Worm (Caenorhabditis elegans) whole organism, young adult: ENCODE measurements around the gene mnk-1.
A peak's percentile ranks its signal among the peaks of the same experiment; 100 is the strongest.

Experiments used
- C17E4.6 ChIP-seq: fragments of 200-800 bp; sonication (Bioruptor generic); IDR thresholded peaks from 2 replicates; pipeline ENCODE4 v1.3.6; 2022; ENCODE audit warnings: missing genetic modification reagents, missing genetic modification characterization, missing compliant biosample characterization
- F22D6.2 ChIP-seq: sonication (generic microtip); optimal IDR thresholded peaks from 2 replicates; lab custom pipeline; 2016; ENCODE audit warnings: mild to moderate bottlenecking, missing genetic modification characterization, missing compliant biosample characterization
- F33H1.4 ChIP-seq: fragments of 200-800 bp; sonication (Bioruptor generic); IDR thresholded peaks from 2 replicates; pipeline ENCODE4 v1.3.6; 2022; ENCODE audit warnings: missing genetic modification reagents, missing genetic modification characterization, missing compliant biosample characterization
- F37B4.10 ChIP-seq: fragments of 200-800 bp; sonication (Bioruptor generic); IDR thresholded peaks from 2 replicates; pipeline ENCODE4 v1.3.6; 2022; ENCODE audit warnings: missing genetic modification characterization, missing compliant biosample characterization
- F52B5.7 ChIP-seq: sonication (generic microtip); optimal IDR thresholded peaks from 2 replicates; lab custom pipeline; 2016; ENCODE audit warnings: mild to moderate bottlenecking, missing genetic modification characterization, missing compliant biosample characterization
- T07F8.4 ChIP-seq: sonication (generic microtip); optimal IDR thresholded peaks from 2 replicates; lab custom pipeline; 2016; ENCODE audit warnings: mild to moderate bottlenecking, missing genetic modification characterization, moderate library complexity, missing compliant biosample characterization
- Y53F4B.3 ChIP-seq: fragments of 200-800 bp; sonication (Bioruptor generic); IDR thresholded peaks from 2 replicates; pipeline ENCODE4 v1.3.6; 2022; ENCODE audit warnings: missing genetic modification reagents, missing genetic modification characterization, missing compliant biosample characterization
- Y67H2A.10 ChIP-seq: fragments of 200-800 bp; sonication (Bioruptor generic); conservative IDR thresholded peaks from 2 replicates; pipeline ENCODE4 v1.3.6; 2022; ENCODE audit warnings: missing genetic modification reagents, missing genetic modification characterization, missing compliant biosample characterization
- akir-1 ChIP-seq: fragments of 200-800 bp; sonication (Bioruptor generic); optimal IDR thresholded peaks from 2 replicates; lab custom pipeline; 2018; ENCODE audit warnings: mild to moderate bottlenecking, missing genetic modification characterization, moderate library complexity, missing compliant biosample characterization
- aptf-2 ChIP-seq: fragments of 200-800 bp; sonication (Bioruptor generic); conservative IDR thresholded peaks from 2 replicates; pipeline ENCODE4 v1.3.6; 2022; ENCODE audit warnings: missing genetic modification reagents, missing genetic modification characterization, missing compliant biosample characterization
- aptf-3 ChIP-seq: fragments of 200-800 bp; sonication (Bioruptor generic); IDR thresholded peaks from 2 replicates; pipeline ENCODE4 v1.3.6; 2022; ENCODE audit warnings: missing genetic modification characterization, missing compliant biosample characterization
- ceh-58 ChIP-seq: fragments of 200-800 bp; sonication (Bioruptor generic); IDR thresholded peaks from 2 replicates; pipeline ENCODE4 v1.3.6; 2022; ENCODE audit warnings: missing genetic modification characterization, missing compliant biosample characterization
- ceh-91 ChIP-seq: fragments of 200-800 bp; sonication (Bioruptor generic); IDR thresholded peaks from 2 replicates; pipeline ENCODE4 v1.3.6; 2022; ENCODE audit warnings: missing genetic modification reagents, missing genetic modification characterization, missing compliant biosample characterization
- die-1 ChIP-seq: sonication (generic microtip); optimal IDR thresholded peaks from 2 replicates; lab custom pipeline; 2016; ENCODE audit warnings: missing genotype, mild to moderate bottlenecking, missing genetic modification characterization, missing compliant biosample characterization
- ekl-4 ChIP-seq: fragments of 200-800 bp; sonication (Bioruptor generic); IDR thresholded peaks from 2 replicates; pipeline ENCODE4 v1.3.6; 2022; ENCODE audit warnings: missing genetic modification reagents, missing genetic modification characterization, missing compliant biosample characterization
- hlh-12 ChIP-seq: sonication (generic microtip); optimal IDR thresholded peaks from 2 replicates; lab custom pipeline; 2016; ENCODE audit warnings: missing genetic modification characterization, missing compliant biosample characterization
- hrde-1 ChIP-seq: sonication (generic microtip); optimal IDR thresholded peaks from 2 replicates; lab custom pipeline; 2016; ENCODE audit warnings: missing genetic modification characterization, mild to moderate bottlenecking, missing compliant biosample characterization, moderate library complexity, missing genotype, missing genetic modification reagents, borderline replicate concordance
- lin-35 ChIP-seq, 3 experiments: fragments of 150-350 bp in 2 of 3; sonication (generic microtip) in 1 of 3; optimal IDR thresholded peaks; 2 replicates each; lab custom pipeline; 2014 to 2018; ENCODE audit warnings: missing biosample characterization in 3 of 3, missing genetic modification characterization in 3 of 3, missing genetic modification reagents in 3 of 3
- lin-54 ChIP-seq: fragments of 200-800 bp; sonication (Bioruptor generic); optimal IDR thresholded peaks from 2 replicates; lab custom pipeline; 2018; ENCODE audit warnings: mild to moderate bottlenecking, missing genetic modification characterization, missing compliant biosample characterization
- madf-10 ChIP-seq: sonication (generic microtip); optimal IDR thresholded peaks from 2 replicates; lab custom pipeline; 2016; ENCODE audit warnings: mild to moderate bottlenecking, missing genetic modification characterization, missing compliant biosample characterization
- madf-8 ChIP-seq: fragments of 200-800 bp; sonication (Bioruptor generic); conservative IDR thresholded peaks from 2 replicates; pipeline ENCODE4 v1.3.6; 2022; ENCODE audit warnings: missing genetic modification reagents, missing genetic modification characterization, missing compliant biosample characterization
- mxl-1 ChIP-seq: sonication (generic microtip); optimal IDR thresholded peaks from 2 replicates; lab custom pipeline; 2016; ENCODE audit warnings: missing genetic modification characterization, missing compliant biosample characterization
- nfya-1 ChIP-seq: sonication (generic microtip); optimal IDR thresholded peaks from 2 replicates; lab custom pipeline; 2017; ENCODE audit warnings: antibody characterized with exemption, missing compliant biosample characterization, missing genetic modification characterization, borderline replicate concordance; ENCODE audit not compliant: insufficient read depth
- nfyb-1 ChIP-seq: fragments of 200-800 bp; sonication (Bioruptor generic); IDR thresholded peaks from 2 replicates; pipeline ENCODE4 v1.3.6; 2022; ENCODE audit warnings: missing genetic modification reagents, missing genetic modification characterization, missing compliant biosample characterization
- nhr-120 ChIP-seq: fragments of 200-800 bp; sonication (Bioruptor generic); IDR thresholded peaks from 2 replicates; pipeline ENCODE4 v1.3.6; 2022; ENCODE audit warnings: missing genetic modification characterization, missing compliant biosample characterization
- nhr-80 ChIP-seq: sonication (generic microtip); optimal IDR thresholded peaks from 2 replicates; lab custom pipeline; 2016; ENCODE audit warnings: missing genetic modification characterization, missing compliant biosample characterization
- rpc-1 ChIP-seq, 2 experiments: fragments of 150-350 bp in 1 of 2; sonication (generic microtip) in 1 of 2; optimal IDR thresholded peaks; 2 replicates each; lab custom pipeline; 2014 to 2018; ENCODE audit warnings: missing biosample characterization in 1 of 2, missing genetic modification characterization in 1 of 2, missing genetic modification reagents in 1 of 2, missing genotype in 1 of 2
- snpc-1.3 ChIP-seq: sonication (generic microtip); optimal IDR thresholded peaks from 2 replicates; lab custom pipeline; 2017; ENCODE audit warnings: missing genetic modification characterization, mild to moderate bottlenecking, missing compliant biosample characterization, antibody characterized with exemption, moderate library complexity, missing genotype, missing genetic modification reagents; ENCODE audit not compliant: insufficient read depth
- snpc-4 ChIP-seq, 5 experiments: fragments of 150-350 bp in 1 of 5; sonication (generic microtip) in 4 of 5; optimal IDR thresholded peaks; 2 replicates each; lab custom pipeline; 2014 to 2018; ENCODE audit warnings: missing genetic modification characterization in 5 of 5, missing biosample characterization in 3 of 5, antibody characterized with exemption in 2 of 5, mild to moderate bottlenecking in 2 of 5, missing compliant biosample characterization in 2 of 5, missing genotype in 2 of 5, moderate library complexity in 2 of 5, missing genetic modification reagents in 1 of 5
- tbx-9 ChIP-seq: sonication (generic microtip); optimal IDR thresholded peaks from 2 replicates; lab custom pipeline; 2016; ENCODE audit warnings: borderline replicate concordance, missing genetic modification characterization, inconsistent platforms, missing compliant biosample characterization
- tlf-1 ChIP-seq: fragments of 200-800 bp; sonication (Bioruptor generic); optimal IDR thresholded peaks from 2 replicates; lab custom pipeline; 2018; ENCODE audit warnings: mild to moderate bottlenecking, missing genetic modification characterization, missing compliant biosample characterization
- unc-62 ChIP-seq: fragments of 150-350 bp; optimal IDR thresholded peaks from 2 replicates; lab custom pipeline; 2014; ENCODE audit warnings: missing biosample characterization, missing genetic modification reagents, missing genetic modification characterization
- xnd-1 ChIP-seq: sonication (generic microtip); optimal IDR thresholded peaks from 2 replicates; lab custom pipeline; 2016; ENCODE audit warnings: missing genotype, missing genetic modification reagents, missing genetic modification characterization, missing compliant biosample characterization
- zfh-2 ChIP-seq: fragments of 200-800 bp; sonication (Bioruptor generic); conservative IDR thresholded peaks from 2 replicates; pipeline ENCODE4 v1.3.6; 2022; ENCODE audit warnings: missing genetic modification reagents, missing genetic modification characterization, missing compliant biosample characterization
- zim-3 ChIP-seq: sonication (generic microtip); optimal IDR thresholded peaks from 2 replicates; lab custom pipeline; 2017; ENCODE audit warnings: mild to moderate bottlenecking, missing genetic modification characterization, moderate library complexity, missing compliant biosample characterization
- ztf-22 ChIP-seq: fragments of 200-800 bp; sonication (Bioruptor generic); optimal IDR thresholded peaks from 2 replicates; lab custom pipeline; 2018; ENCODE audit warnings: mild to moderate bottlenecking, missing genetic modification characterization, moderate library complexity, missing compliant biosample characterization
- ztf-25 ChIP-seq: fragments of 200-800 bp; sonication (Bioruptor generic); IDR thresholded peaks from 2 replicates; pipeline ENCODE4 v1.3.6; 2022; ENCODE audit warnings: missing genetic modification reagents, missing genetic modification characterization, missing compliant biosample characterization
- ztf-28 ChIP-seq: fragments of 200-800 bp; sonication (Bioruptor generic); IDR thresholded peaks from 2 replicates; pipeline ENCODE4 v1.3.6; 2022; ENCODE audit warnings: missing genetic modification reagents, missing genetic modification characterization, missing compliant biosample characterization

mnk-1 gene

DNA sequence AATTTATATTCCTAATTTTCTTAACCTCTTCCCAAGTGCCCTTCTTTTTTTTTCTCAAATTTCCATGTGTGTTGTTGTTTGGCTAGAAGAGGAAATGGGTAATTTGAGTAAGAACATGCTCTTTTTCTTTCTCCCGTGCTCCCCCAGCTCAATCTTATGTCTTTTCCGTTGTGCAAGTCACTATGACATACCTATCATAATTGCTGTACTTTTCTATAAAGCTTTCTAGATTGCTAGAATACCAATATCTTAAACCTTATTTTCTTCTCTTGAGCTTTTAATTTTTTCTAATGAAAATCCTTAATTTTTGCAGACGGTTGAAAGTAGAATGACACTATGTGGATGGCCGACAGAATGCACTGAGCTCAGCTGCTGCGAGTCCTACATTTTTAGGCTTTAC lies 15.5 kb upstream of the mnk-1 start, which contains the start of gene txt-13:
TSS of gene txt-13 (plus strand) at position 301 of the 400 bp plus-strand sequence.
- TF ChIP-seq F37B4.10 (GFP tag; lab: Robert Waterston, UW) = no peak
- no peak for TF ChIP-seq zim-3 (tag; lab: Kevin White, UChicago)
- no peak for TF ChIP-seq aptf-3 (GFP tag; lab: Robert Waterston, UW)
- no peak for TF ChIP-seq ceh-58 (GFP tag; lab: Robert Waterston, UW)
- TF ChIP-seq madf-10 = no peak
- TF ChIP-seq lin-35 (GFP tag; optimal IDR thresholded peaks at IDR 0.05; lab: Kevin White, UChicago) = no peak

DNA sequence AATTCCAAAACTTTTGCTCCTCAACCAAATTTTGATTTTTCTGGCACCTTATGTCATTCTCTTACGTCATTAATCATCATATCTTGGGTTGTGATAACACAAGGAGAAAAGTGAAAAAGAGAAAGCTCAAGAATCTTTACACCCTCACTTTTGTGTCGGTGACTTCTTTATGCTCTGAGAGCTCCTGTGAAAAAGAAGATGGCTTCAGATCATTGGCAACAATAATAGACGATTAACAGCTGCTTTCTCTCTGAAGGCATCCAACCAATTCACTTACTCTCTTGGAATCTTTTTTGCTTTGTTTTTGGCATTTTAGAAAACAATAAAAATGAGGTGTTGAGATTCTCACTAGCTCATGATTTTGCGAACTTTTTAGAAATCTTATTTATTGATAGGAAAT lies 14.7 kb upstream of the mnk-1 start:
- TF ChIP-seq zfh-2 (GFP tag; lab: Robert Waterston, UW) = no peak
- no peak for TF ChIP-seq lin-54 (GFP tag; lab: Kevin White, UChicago)

DNA sequence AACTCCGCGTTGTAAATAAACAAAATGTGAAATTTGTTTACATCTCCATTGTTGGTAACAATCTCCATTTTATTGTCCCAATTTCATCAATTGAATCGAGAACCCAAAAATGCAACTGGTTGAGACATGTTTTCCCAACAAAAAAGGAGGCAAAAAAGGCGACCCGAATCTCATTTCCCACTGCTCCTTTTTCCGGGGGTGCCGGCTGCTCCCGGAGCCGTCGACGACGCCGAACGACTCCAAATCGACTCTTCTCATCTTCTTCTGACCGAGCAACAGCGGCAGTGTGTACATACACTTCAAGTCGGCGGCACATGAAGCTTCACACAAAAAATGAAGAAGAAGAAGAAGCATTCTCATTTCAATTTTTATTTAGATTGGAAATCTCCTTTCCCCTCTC lies 11.6 kb upstream of the mnk-1 start:
- TF ChIP-seq F22D6.2 (tag; lab: Kevin White, UChicago) (no peak), hrde-1 (tag; lab: Kevin White, UChicago) (no peak), zfh-2 (GFP tag; lab: Robert Waterston, UW) (peak; percentile 59)

DNA sequence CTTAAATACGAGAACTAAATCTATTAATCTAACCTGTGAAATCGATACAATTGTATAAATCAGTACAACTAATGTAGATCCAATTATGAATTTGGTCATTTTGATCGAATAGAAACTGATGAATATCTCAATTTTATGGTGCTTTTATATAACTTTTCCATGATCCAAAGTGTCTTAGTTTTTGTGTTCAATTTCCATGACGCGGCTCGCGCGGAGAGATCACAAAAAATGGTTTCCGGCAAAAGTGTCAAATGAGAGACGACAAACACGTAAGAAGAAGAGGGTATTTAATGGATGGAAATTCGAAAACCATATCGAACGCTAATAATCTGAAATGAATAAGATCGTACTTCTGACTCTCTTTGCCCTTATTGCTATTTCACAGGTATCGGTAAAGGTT lies 9.7 kb upstream of the mnk-1 start, which contains the start of the genes C06A1.6 and C06A1.7:
TSS of gene C06A1.6 (minus strand) at position 101 of the 400 bp plus-strand sequence.
TSS of gene C06A1.7 (plus strand) at position 314 of the 400 bp plus-strand sequence.
- no peak for TF ChIP-seq snpc-1.3 (tag; lab: Kevin White, UChicago)
- no peak for TF ChIP-seq zim-3 (tag; lab: Kevin White, UChicago)
- no peak for TF ChIP-seq ztf-22 (GFP tag; lab: Kevin White, UChicago)
- no peak for TF ChIP-seq rpc-1 (optimal IDR thresholded peaks at IDR 0.05; lab: Kevin White, UChicago)
- TF ChIP-seq rpc-1 (tag; optimal IDR thresholded peaks at IDR 0.05; lab: Kevin White, UChicago) = no peak
- TF ChIP-seq ztf-25 (GFP tag; lab: Robert Waterston, UW) = no peak

DNA sequence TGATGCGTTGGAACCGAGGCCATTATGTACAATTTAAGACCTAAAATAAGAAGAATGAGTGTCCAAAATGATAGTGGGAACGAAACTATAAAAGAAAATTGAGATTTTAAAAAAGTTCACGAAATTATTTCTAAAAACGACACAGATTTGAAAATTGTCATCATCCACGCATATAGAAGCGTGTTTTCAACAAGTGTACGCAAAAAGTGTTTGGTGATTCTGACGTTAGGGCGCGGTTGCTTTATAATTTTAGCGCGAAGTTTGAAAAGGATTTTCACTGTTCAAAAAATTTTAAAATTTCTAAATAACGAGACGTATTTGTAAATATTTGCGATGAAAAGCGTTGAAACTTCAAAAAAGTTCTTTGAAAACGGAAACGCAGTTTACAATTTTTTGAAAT lies 8.5 kb upstream of the mnk-1 start, which contains the start of gene cdc-48.1:
TSS of gene cdc-48.1 (minus strand) at position 40 of the 400 bp plus-strand sequence.
- TF ChIP-seq aptf-2 (GFP tag; lab: Robert Waterston, UW) = peak; percentile 90
- peak; percentile 99 for TF ChIP-seq nfyb-1 (GFP tag; lab: Robert Waterston, UW)
- TF ChIP-seq ceh-91 = peak; percentile 99
- TF ChIP-seq ztf-22 (GFP tag; lab: Kevin White, UChicago) = peak; percentile 97
- peak; percentile 95 for TF ChIP-seq F22D6.2 (tag; lab: Kevin White, UChicago)
- TF ChIP-seq lin-35 (GFP tag; optimal IDR thresholded peaks at IDR 0.05; lab: Kevin White, UChicago) = peak; percentile 98 to 100 (median 100)
- TF ChIP-seq nfya-1 = no peak
- TF ChIP-seq snpc-4 (GFP tag; optimal IDR thresholded peaks at IDR 0.05; lab: Kevin White, UChicago) = peak; percentile 91
- TF ChIP-seq snpc-4 (tag; optimal IDR thresholded peaks at IDR 0.05; lab: Kevin White, UChicago) = peak; percentile 92 to 95 (median 93)
- peak; percentile 75 for TF ChIP-seq akir-1 (GFP tag; lab: Kevin White, UChicago)
- peak; percentile 98 for TF ChIP-seq Y67H2A.10
- peak; percentile 97 for TF ChIP-seq ztf-28
- TF ChIP-seq die-1 (tag; lab: Kevin White, UChicago) = peak; percentile 89
- TF ChIP-seq T07F8.4 (tag; lab: Kevin White, UChicago) = peak; percentile 90
- TF ChIP-seq hlh-12 (tag; lab: Kevin White, UChicago) = no peak
- peak; percentile 94 for TF ChIP-seq madf-8 (GFP tag; lab: Robert Waterston, UW)
- peak; percentile 98 for TF ChIP-seq F52B5.7
- TF ChIP-seq mxl-1 = no peak
- peak; percentile 96 for TF ChIP-seq F33H1.4 (GFP tag; lab: Robert Waterston, UW)
- TF ChIP-seq tlf-1 (GFP tag; lab: Kevin White, UChicago) = peak; percentile 100
- TF ChIP-seq C17E4.6 = peak; percentile 99
- TF ChIP-seq tbx-9 = no peak
- peak; percentile 99 for TF ChIP-seq ekl-4 (GFP tag; lab: Robert Waterston, UW)
- peak; percentile 87 for TF ChIP-seq xnd-1 (tag; lab: Kevin White, UChicago)
- TF ChIP-seq Y53F4B.3 (GFP tag; lab: Robert Waterston, UW) = peak; percentile 94
- peak; percentile 98 for TF ChIP-seq unc-62 (GFP tag; lab: Kevin White, UChicago)
- TF ChIP-seq nhr-120 = peak; percentile 92
- peak; percentile 98 for TF ChIP-seq nhr-80
- TF ChIP-seq ztf-25 (GFP tag; lab: Robert Waterston, UW) = peak; percentile 94
- peak; percentile 98 for TF ChIP-seq F37B4.10 (GFP tag; lab: Robert Waterston, UW)
